Worm (Caenorhabditis elegans): ENCODE data around the gene fkh-5.
A peak's percentile ranks its signal among the peaks of the same experiment; 100 is the strongest.

The fkh-5 gene

ce11 chrIII:4874671-4875070 lies 30.2 kb downstream of the fkh-5 start, which contains the start of gene C35D10.12:
TSS of gene C35D10.12 (minus strand) at chrIII:4874771.
- TF ChIP-seq klf-2 (GFP tag; conservative IDR thresholded peaks at IDR 0.05): no peak
- no peak for TF ChIP-seq T22C8.4 (GFP tag; IDR thresholded peaks at IDR 0.05)
- TF ChIP-seq ztf-29 (GFP tag; IDR thresholded peaks at IDR 0.05): no peak
- TF ChIP-seq cog-1 (tag; optimal IDR thresholded peaks at IDR 0.05): no peak
- no peak for TF ChIP-seq tab-1 (GFP tag; IDR thresholded peaks at IDR 0.05)
- TF ChIP-seq med-1 (GFP tag; optimal IDR thresholded peaks at IDR 0.05; ENCODE audit: insufficient read depth): no peak
- no peak for TF ChIP-seq ref-1 (GFP tag; conservative IDR thresholded peaks at IDR 0.05)
- TF ChIP-seq ztf-23 (GFP tag; IDR thresholded peaks at IDR 0.05): no peak
- no peak for TF ChIP-seq flt-1 (GFP tag; IDR thresholded peaks at IDR 0.05)

- no peak for TF ChIP-seq ztf-23 (GFP tag; IDR thresholded peaks at IDR 0.05)
- TF ChIP-seq flt-1 (GFP tag; IDR thresholded peaks at IDR 0.05): no peak
- TF ChIP-seq med-1 (GFP tag; optimal IDR thresholded peaks at IDR 0.05; ENCODE audit: insufficient read depth): no peak
- TF ChIP-seq ref-1 (GFP tag; conservative IDR thresholded peaks at IDR 0.05): no peak
- no peak for TF ChIP-seq klf-2 (GFP tag; conservative IDR thresholded peaks at IDR 0.05)
- TF ChIP-seq cog-1 (tag; optimal IDR thresholded peaks at IDR 0.05): no peak
- TF ChIP-seq tab-1 (GFP tag; IDR thresholded peaks at IDR 0.05): no peak
- TF ChIP-seq ztf-29 (GFP tag; IDR thresholded peaks at IDR 0.05): no peak
- no peak for TF ChIP-seq T22C8.4 (GFP tag; IDR thresholded peaks at IDR 0.05)
Measured at ce11 chrIII:4875663-4876062, 31.2 kb downstream of the fkh-5 start.

- TF ChIP-seq cog-1 (tag; optimal IDR thresholded peaks at IDR 0.05): no peak
- 0 out of 2 replicates have a peak, but pooled peaks have one; percentile 5 for TF ChIP-seq T22C8.4 (GFP tag; IDR thresholded peaks at IDR 0.05)
Measured at ce11 chrIII:4878281-4878680, 33.8 kb downstream of the fkh-5 start, which contains the start of the genes tost-1 and arx-6. TSS of gene tost-1 (minus strand) at chrIII:4878311. TSS of gene arx-6 (plus strand) at chrIII:4878658.

- no peak for TF ChIP-seq ztf-23 (GFP tag; IDR thresholded peaks at IDR 0.05)
- no peak for TF ChIP-seq ztf-29 (GFP tag; IDR thresholded peaks at IDR 0.05)
- TF ChIP-seq med-1 (GFP tag; optimal IDR thresholded peaks at IDR 0.05; ENCODE audit: insufficient read depth): no peak
- TF ChIP-seq ref-1 (GFP tag; conservative IDR thresholded peaks at IDR 0.05): no peak
- TF ChIP-seq cog-1 (tag; optimal IDR thresholded peaks at IDR 0.05): no peak
- TF ChIP-seq tab-1 (GFP tag; IDR thresholded peaks at IDR 0.05): no peak
- TF ChIP-seq T22C8.4 (GFP tag; IDR thresholded peaks at IDR 0.05): no peak
- no peak for TF ChIP-seq flt-1 (GFP tag; IDR thresholded peaks at IDR 0.05)
- TF ChIP-seq klf-2 (GFP tag; conservative IDR thresholded peaks at IDR 0.05): no peak
Measured at ce11 chrIII:4879445-4879844, 35.0 kb downstream of the fkh-5 start, which contains the start of gene C35D10.1. TSS of gene C35D10.1 (plus strand) at chrIII:4879745.

ce11 chrIII:4881955-4882354 lies 37.5 kb downstream of the fkh-5 start:
- TF ChIP-seq klf-2 (GFP tag; conservative IDR thresholded peaks at IDR 0.05) (no peak), ztf-29 (GFP tag; IDR thresholded peaks at IDR 0.05) (no peak), ztf-23 (GFP tag; IDR thresholded peaks at IDR 0.05) (no peak), T22C8.4 (GFP tag; IDR thresholded peaks at IDR 0.05) (no peak), med-1 (GFP tag; optimal IDR thresholded peaks at IDR 0.05; ENCODE audit: insufficient read depth) (no peak), cog-1 (tag; optimal IDR thresholded peaks at IDR 0.05) (no peak), flt-1 (GFP tag; IDR thresholded peaks at IDR 0.05) (no peak)

- TF ChIP-seq klf-2 (GFP tag; conservative IDR thresholded peaks at IDR 0.05) (no peak), flt-1 (GFP tag; IDR thresholded peaks at IDR 0.05) (no peak), T22C8.4 (GFP tag; IDR thresholded peaks at IDR 0.05) (no peak), ztf-23 (GFP tag; IDR thresholded peaks at IDR 0.05) (no peak), ztf-29 (GFP tag; IDR thresholded peaks at IDR 0.05) (no peak), med-1 (GFP tag; optimal IDR thresholded peaks at IDR 0.05; ENCODE audit: insufficient read depth) (no peak), ref-1 (GFP tag; conservative IDR thresholded peaks at IDR 0.05) (no peak), cog-1 (tag; optimal IDR thresholded peaks at IDR 0.05) (no peak), tab-1 (GFP tag; IDR thresholded peaks at IDR 0.05) (no peak)
Measured at ce11 chrIII:4883429-4883828, 39.0 kb downstream of the fkh-5 start, which contains the start of gene clec-5. TSS of gene clec-5 (minus strand) at chrIII:4883606.

ce11 chrIII:4887291-4887690 lies 42.8 kb downstream of the fkh-5 start, which contains the start of gene clec-6:
TSS of gene clec-6 (minus strand) at chrIII:4887444.
- TF ChIP-seq cog-1 (tag; optimal IDR thresholded peaks at IDR 0.05): no peak
- TF ChIP-seq flt-1 (GFP tag; IDR thresholded peaks at IDR 0.05): no peak
- no peak for TF ChIP-seq med-1 (GFP tag; optimal IDR thresholded peaks at IDR 0.05; ENCODE audit: insufficient read depth)
- no peak for TF ChIP-seq ref-1 (GFP tag; conservative IDR thresholded peaks at IDR 0.05)
- no peak for TF ChIP-seq klf-2 (GFP tag; conservative IDR thresholded peaks at IDR 0.05)
- no peak for TF ChIP-seq ztf-23 (GFP tag; IDR thresholded peaks at IDR 0.05)
- no peak for TF ChIP-seq tab-1 (GFP tag; IDR thresholded peaks at IDR 0.05)
- no peak for TF ChIP-seq ztf-29 (GFP tag; IDR thresholded peaks at IDR 0.05)

- TF ChIP-seq tab-1 (GFP tag; IDR thresholded peaks at IDR 0.05) (no peak), ztf-23 (GFP tag; IDR thresholded peaks at IDR 0.05) (no peak), cog-1 (tag; optimal IDR thresholded peaks at IDR 0.05) (no peak), ref-1 (GFP tag; conservative IDR thresholded peaks at IDR 0.05) (no peak), med-1 (GFP tag; optimal IDR thresholded peaks at IDR 0.05; ENCODE audit: insufficient read depth) (no peak), flt-1 (GFP tag; IDR thresholded peaks at IDR 0.05) (no peak), ztf-29 (GFP tag; IDR thresholded peaks at IDR 0.05) (no peak), klf-2 (GFP tag; conservative IDR thresholded peaks at IDR 0.05) (no peak), T22C8.4 (GFP tag; IDR thresholded peaks at IDR 0.05) (no peak)
Measured at ce11 chrIII:4890997-4891396, 46.5 kb downstream of the fkh-5 start, which contains the start of gene F26F4.5. TSS of gene F26F4.5 (minus strand) at chrIII:4891252.

ce11 chrIII:4893540-4893939 lies 49.1 kb downstream of the fkh-5 start, which contains the start of gene F26F4.6:
TSS of gene F26F4.6 (minus strand) at chrIII:4893640.
- TF ChIP-seq cog-1 (tag; optimal IDR thresholded peaks at IDR 0.05) (no peak), flt-1 (GFP tag; IDR thresholded peaks at IDR 0.05) (no peak), T22C8.4 (GFP tag; IDR thresholded peaks at IDR 0.05) (no peak), ztf-23 (GFP tag; IDR thresholded peaks at IDR 0.05) (no peak), ztf-29 (GFP tag; IDR thresholded peaks at IDR 0.05) (no peak), klf-2 (GFP tag; conservative IDR thresholded peaks at IDR 0.05) (no peak), med-1 (GFP tag; optimal IDR thresholded peaks at IDR 0.05; ENCODE audit: insufficient read depth) (no peak), tab-1 (GFP tag; IDR thresholded peaks at IDR 0.05) (no peak), ref-1 (GFP tag; conservative IDR thresholded peaks at IDR 0.05) (no peak)

ce11 chrIII:4895313-4895712 lies 50.9 kb downstream of the fkh-5 start:
- TF ChIP-seq T22C8.4 (GFP tag; IDR thresholded peaks at IDR 0.05) (no peak), klf-2 (GFP tag; conservative IDR thresholded peaks at IDR 0.05) (no peak), cog-1 (tag; optimal IDR thresholded peaks at IDR 0.05) (no peak), ztf-29 (GFP tag; IDR thresholded peaks at IDR 0.05) (no peak), ref-1 (GFP tag; conservative IDR thresholded peaks at IDR 0.05) (no peak), ztf-23 (GFP tag; IDR thresholded peaks at IDR 0.05) (no peak), flt-1 (GFP tag; IDR thresholded peaks at IDR 0.05) (no peak), med-1 (GFP tag; optimal IDR thresholded peaks at IDR 0.05; ENCODE audit: insufficient read depth) (no peak), tab-1 (GFP tag; IDR thresholded peaks at IDR 0.05) (no peak)
